Worm (Caenorhabditis elegans) whole organism, early embryonic: ENCODE results near the gene ZK218.4.

Experiments used
- aly-1 ChIP-seq: sonication (generic microtip); optimal IDR thresholded peaks from 2 replicates; lab custom pipeline; 2016; ENCODE audit warnings: missing genetic modification characterization, missing compliant biosample characterization
- ama-1 ChIP-seq: fragments of 150-350 bp; optimal IDR thresholded peaks from 2 replicates; lab custom pipeline; 2014
- ceh-13 ChIP-seq: fragments of 200-800 bp; sonication (Bioruptor generic); optimal IDR thresholded peaks from 2 replicates; lab custom pipeline; 2018; ENCODE audit warnings: mild to moderate bottlenecking, missing genetic modification characterization, missing compliant biosample characterization
- ceh-36 ChIP-seq: sonication (generic microtip); optimal IDR thresholded peaks from 2 replicates; lab custom pipeline; 2016; ENCODE audit warnings: missing genetic modification characterization, inconsistent platforms, missing compliant biosample characterization
- flt-1 ChIP-seq: fragments of 200-800 bp; sonication (Bioruptor generic); IDR thresholded peaks from 2 replicates; pipeline ENCODE4 v1.3.6; 2022; ENCODE audit warnings: missing genetic modification characterization, missing compliant biosample characterization
- hmbx-1 ChIP-seq: sonication (generic microtip); optimal IDR thresholded peaks from 2 replicates; lab custom pipeline; 2016; ENCODE audit warnings: mild to moderate bottlenecking, missing genetic modification characterization, missing compliant biosample characterization
- hmg-4 ChIP-seq: fragments of 200-800 bp; sonication (Bioruptor generic); optimal IDR thresholded peaks from 2 replicates; lab custom pipeline; 2018; ENCODE audit warnings: mild to moderate bottlenecking, missing genetic modification characterization, missing compliant biosample characterization
- sea-1 ChIP-seq: fragments of 200-800 bp; sonication (Bioruptor generic); conservative IDR thresholded peaks from 2 replicates; pipeline ENCODE4 v1.3.6; 2022; ENCODE audit warnings: missing genetic modification characterization, missing compliant biosample characterization
- tra-4 ChIP-seq: sonication (generic microtip); optimal IDR thresholded peaks from 2 replicates; lab custom pipeline; 2017; ENCODE audit warnings: missing genetic modification characterization, missing compliant biosample characterization

DNA sequence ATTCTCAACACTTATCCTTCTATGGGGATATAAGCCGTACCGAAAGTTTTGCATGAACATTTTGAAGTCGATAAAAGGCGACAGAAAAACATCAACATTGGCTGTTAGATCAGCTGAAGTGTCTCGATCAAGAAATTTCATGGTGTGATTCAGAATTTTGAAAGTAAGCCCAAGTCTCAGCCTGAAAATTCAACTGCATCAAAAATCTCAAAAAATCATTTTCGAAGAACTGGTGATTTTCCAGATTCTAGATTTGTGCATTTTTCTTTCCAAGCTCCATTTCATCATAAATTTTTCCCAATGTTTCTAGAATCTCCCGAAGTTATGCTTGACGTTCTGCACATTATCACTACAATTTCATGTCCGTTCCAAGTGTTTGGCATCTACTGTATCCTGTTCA, 34.0 kb upstream of the ZK218.4 start, which contains the start of gene srh-255:
- TF ChIP-seq ceh-36 (tag; lab: Kevin White, UChicago) (no peak), ama-1 (lab: Kevin White, UChicago) (no peak), aly-1 (no peak), hmbx-1 (tag; lab: Kevin White, UChicago) (no peak), sea-1 (GFP tag; lab: Robert Waterston, UW) (no peak), hmg-4 (GFP tag; lab: Kevin White, UChicago) (no peak), tra-4 (no peak), flt-1 (GFP tag; lab: Robert Waterston, UW) (no peak), ceh-13 (no peak)
